Fruit fly (Drosophila melanogaster) whole organism: ENCODE data around the gene Elp4.

Experiments used
- CG8478 ChIP-seq: fragments of >200 bp; optimal IDR thresholded peaks from 2 replicates; lab custom pipeline; 2018; ENCODE audit warnings: inconsistent platforms
- Dll ChIP-seq: fragments of >200 bp; optimal IDR thresholded peaks from 2 replicates; lab custom pipeline; 2017
- EcR ChIP-seq, 2 experiments: fragments of >200 bp; optimal IDR thresholded peaks; 2 replicates each; lab custom pipeline; 2017; ENCODE audit warnings: missing biosample characterization in 2 of 2, missing genetic modification characterization in 2 of 2, missing genetic modification reagents in 2 of 2
- pan ChIP-seq: fragments of >200 bp; optimal IDR thresholded peaks from 2 replicates; lab custom pipeline; 2017
- psq ChIP-seq: fragments of >200 bp; optimal IDR thresholded peaks from 2 replicates; lab custom pipeline; 2017
- usp ChIP-seq: fragments of >200 bp; optimal IDR thresholded peaks from 2 replicates; lab custom pipeline; 2017; ENCODE audit warnings: missing biosample characterization, missing genetic modification characterization, mixed read lengths

The Elp4 gene

dm6 chr2L:5520757-5521156 is 3.2 kb upstream of the Elp4 start:
- TF ChIP-seq Dll (lab: Kevin White, UChicago): no peak
- TF ChIP-seq usp (GFP tag; lab: Kevin White, UChicago): no peak
- no peak for TF ChIP-seq pan (lab: Kevin White, UChicago)
- TF ChIP-seq CG8478 (lab: Kevin White, UChicago): no peak
- TF ChIP-seq psq (lab: Kevin White, UChicago): no peak
- TF ChIP-seq EcR (GFP tag; optimal IDR thresholded peaks at IDR 0.05; lab: Kevin White, UChicago): no peak

- TF ChIP-seq EcR (GFP tag; optimal IDR thresholded peaks at IDR 0.05; lab: Kevin White, UChicago): no peak
- TF ChIP-seq pan (lab: Kevin White, UChicago): no peak
- no peak for TF ChIP-seq psq (lab: Kevin White, UChicago)
- TF ChIP-seq usp (GFP tag; lab: Kevin White, UChicago): no peak
- TF ChIP-seq CG8478 (lab: Kevin White, UChicago): no peak
- TF ChIP-seq Dll (lab: Kevin White, UChicago): no peak
These were observed 1.8 kb downstream of the Elp4 start, which contains the start of gene Cap-D3 for dm6 chr2L:5525723-5526122. Cap-D3 (plus strand) TSS chr2L:5525905.

- TF ChIP-seq psq (lab: Kevin White, UChicago) (no peak), CG8478 (lab: Kevin White, UChicago) (no peak), pan (lab: Kevin White, UChicago) (no peak), EcR (GFP tag; optimal IDR thresholded peaks at IDR 0.05; lab: Kevin White, UChicago) (no peak), usp (GFP tag; lab: Kevin White, UChicago) (no peak), Dll (lab: Kevin White, UChicago) (no peak)
These were observed 2.8 kb downstream of the Elp4 start, which contains the start of gene Cox11 for dm6 chr2L:5526738-5527137. Cox11 (plus strand) TSS chr2L:5526957.

- TF ChIP-seq CG8478 (lab: Kevin White, UChicago): no peak
- TF ChIP-seq EcR (GFP tag; optimal IDR thresholded peaks at IDR 0.05; lab: Kevin White, UChicago): no peak
These were observed 3.9 kb downstream of the Elp4 start, which contains the start of gene CG31915 for dm6 chr2L:5527861-5528260. CG31915 (plus strand) TSS chr2L:5528123.

dm6 chr2L:5532061-5532460 is 8.1 kb downstream of the Elp4 start, which contains the start of gene Coq6:
Coq6 (minus strand) TSS chr2L:5532223.
- TF ChIP-seq usp (GFP tag; lab: Kevin White, UChicago) (no peak), pan (lab: Kevin White, UChicago) (no peak), CG8478 (lab: Kevin White, UChicago) (no peak), Dll (lab: Kevin White, UChicago) (no peak), EcR (GFP tag; optimal IDR thresholded peaks at IDR 0.05; lab: Kevin White, UChicago) (no peak), psq (lab: Kevin White, UChicago) (no peak)

- TF ChIP-seq psq (lab: Kevin White, UChicago) (no peak), EcR (GFP tag; optimal IDR thresholded peaks at IDR 0.05; lab: Kevin White, UChicago) (no peak), Dll (lab: Kevin White, UChicago) (no peak), usp (GFP tag; lab: Kevin White, UChicago) (no peak), pan (lab: Kevin White, UChicago) (no peak), CG8478 (lab: Kevin White, UChicago) (no peak)
These were observed 12.7 kb downstream of the Elp4 start, which contains the start of gene tomb for dm6 chr2L:5536658-5537057. tomb (minus strand) TSS chr2L:5536758.

- TF ChIP-seq psq (lab: Kevin White, UChicago) (no peak), usp (GFP tag; lab: Kevin White, UChicago) (no peak), EcR (GFP tag; optimal IDR thresholded peaks at IDR 0.05; lab: Kevin White, UChicago) (no peak), pan (lab: Kevin White, UChicago) (no peak), Dll (lab: Kevin White, UChicago) (no peak), CG8478 (lab: Kevin White, UChicago) (no peak)
These were observed 13.1 kb downstream of the Elp4 start for dm6 chr2L:5537063-5537462.

dm6 chr2L:5539034-5539433 is 15.1 kb downstream of the Elp4 start, which contains the start of gene CG14015:
CG14015 (minus strand) TSS chr2L:5539196.
- TF ChIP-seq psq (lab: Kevin White, UChicago) (no peak), usp (GFP tag; lab: Kevin White, UChicago) (no peak), CG8478 (lab: Kevin White, UChicago) (no peak), Dll (lab: Kevin White, UChicago) (no peak), pan (lab: Kevin White, UChicago) (no peak), EcR (GFP tag; optimal IDR thresholded peaks at IDR 0.05; lab: Kevin White, UChicago) (no peak)

- TF ChIP-seq pan (lab: Kevin White, UChicago): no peak
These were observed 18.2 kb downstream of the Elp4 start, which contains the start of the genes Hel25E and Lam for dm6 chr2L:5541935-5542685. Hel25E (minus strand) TSS chr2L:5542314. Lam (plus strand) TSS chr2L:5542480.

dm6 chr2L:5542944-5543515 is 19.1 kb downstream of the Elp4 start:
- TF ChIP-seq pan (lab: Kevin White, UChicago): no peak

dm6 chr2L:5546207-5546517 is 22.2 kb downstream of the Elp4 start:
- no peak for TF ChIP-seq pan (lab: Kevin White, UChicago)
